Worm (Caenorhabditis elegans): ENCODE data around the gene F36G9.13.

ce11 chrV:16000433-16000832, 17.3 kb downstream of the F36G9.13 start, which contains the start of gene nhr-50:
- TF ChIP-seq daf-8 (GFP tag; IDR thresholded peaks at IDR 0.05): no peak
- no peak for TF ChIP-seq R02D3.7 (tag; optimal IDR thresholded peaks at IDR 0.05)
- no peak for TF ChIP-seq ceh-82 (tag; optimal IDR thresholded peaks at IDR 0.05)
- TF ChIP-seq unc-39 (tag; optimal IDR thresholded peaks at IDR 0.05): no peak
- peak; percentile 66 for TF ChIP-seq nhr-77 (tag; optimal IDR thresholded peaks at IDR 0.05)
- TF ChIP-seq zfp-2 (tag; optimal IDR thresholded peaks at IDR 0.05): no peak
- no peak for TF ChIP-seq aly-2 (tag; optimal IDR thresholded peaks at IDR 0.05)
- no peak for TF ChIP-seq ceh-44 (GFP tag; IDR thresholded peaks at IDR 0.05)
- TF ChIP-seq F49E8.2 (tag; optimal IDR thresholded peaks at IDR 0.05; ENCODE audit: borderline replicate concordance): no peak
- no peak for TF ChIP-seq skn-1 (tag; optimal IDR thresholded peaks at IDR 0.05)
